Fruit fly (Drosophila melanogaster) whole organism, embryonic: ENCODE measurements around the gene CG43367.

Experiments used
- Asciz ChIP-seq: fragments of 200-800 bp; sonication (Bioruptor generic); optimal IDR thresholded peaks from 2 replicates; lab custom pipeline; 2017; ENCODE audit warnings: missing biosample characterization, mild to moderate bottlenecking, missing genetic modification characterization, missing genetic modification reagents
- CG12104 ChIP-seq: fragments of 200-800 bp; sonication (Bioruptor generic); optimal IDR thresholded peaks from 3 replicates; lab custom pipeline; 2016; ENCODE audit warnings: missing biosample characterization, missing genetic modification characterization
- CG18262 ChIP-seq: fragments of 200-800 bp; optimal IDR thresholded peaks from 3 replicates; lab custom pipeline; 2019; ENCODE audit warnings: missing biosample characterization, mild to moderate bottlenecking, missing genetic modification characterization, moderate library complexity
- CG7987 ChIP-seq: fragments of 200-800 bp; sonication (Bioruptor generic); optimal IDR thresholded peaks from 2 replicates; lab custom pipeline; 2018; ENCODE audit warnings: missing biosample characterization, mild to moderate bottlenecking, missing genetic modification characterization, moderate library complexity
- Fer2 ChIP-seq: fragments of 200-800 bp; sonication (Bioruptor generic); optimal IDR thresholded peaks from 2 replicates; lab custom pipeline; 2018; ENCODE audit warnings: missing biosample characterization, mild to moderate bottlenecking, missing genetic modification characterization, moderate library complexity
- Meics ChIP-seq: fragments of 200-800 bp; sonication (Bioruptor generic); optimal IDR thresholded peaks from 2 replicates; lab custom pipeline; 2017; ENCODE audit warnings: missing biosample characterization, mild to moderate bottlenecking, missing genetic modification characterization
- Optix ChIP-seq: fragments of 200-800 bp; sonication (Bioruptor generic); IDR thresholded peaks from 3 replicates; pipeline ENCODE4 v1.3.6; 2022; ENCODE audit warnings: missing biosample characterization, missing genetic modification characterization
- al ChIP-seq: fragments of 200-800 bp; sonication (Bioruptor generic); IDR thresholded peaks from 2 replicates; pipeline ENCODE4 v1.3.6; 2022; ENCODE audit warnings: missing biosample characterization, missing genetic modification characterization
- dimm ChIP-seq: fragments of 200-800 bp; sonication (Bioruptor generic); IDR thresholded peaks from 2 replicates; pipeline ENCODE4 v1.3.6; 2022; ENCODE audit warnings: missing biosample characterization, missing genetic modification characterization
- nmo ChIP-seq: fragments of 200-800 bp; sonication (Bioruptor generic); optimal IDR thresholded peaks from 2 replicates; lab custom pipeline; 2018; ENCODE audit warnings: missing biosample characterization, mild to moderate bottlenecking, missing genetic modification characterization, moderate library complexity
- ro ChIP-seq: fragments of 200-800 bp; sonication (Bioruptor generic); IDR thresholded peaks from 2 replicates; pipeline ENCODE4 v1.3.6; 2022; ENCODE audit warnings: missing biosample characterization, missing genetic modification characterization

- TF ChIP-seq al, result no peak
- TF ChIP-seq CG7987, result no peak
- TF ChIP-seq Fer2, result no peak
- no peak for TF ChIP-seq ro (GFP tag; lab: Robert Waterston, UW)
- no peak for TF ChIP-seq Asciz (GFP tag; lab: Kevin White, UChicago)
- TF ChIP-seq Meics (GFP tag; lab: Kevin White, UChicago), result no peak
- no peak for TF ChIP-seq dimm (GFP tag; lab: Robert Waterston, UW)
- TF ChIP-seq CG18262 (tag; lab: Kevin White, UChicago), result no peak
- TF ChIP-seq CG12104 (GFP tag; lab: Kevin White, UChicago), result no peak
- no peak for TF ChIP-seq Optix (GFP tag; lab: Robert Waterston, UW)
- TF ChIP-seq nmo, result no peak
Measured at dm6 chr3L:4238195-4238594, 44.4 kb downstream of the CG43367 start.
